Fruit fly (Drosophila melanogaster): ENCODE results near the gene CG14074.

Gene CG14074

dm6 chr3L:18898086-18898470, 32.1 kb downstream of the CG14074 start, which contains the start of gene CG3902 (continued):
- no peak for TF ChIP-seq CG11560 (tag; IDR thresholded peaks at IDR 0.05)
- TF ChIP-seq CG2202 (tag; optimal IDR thresholded peaks at IDR 0.05): no peak
- TF ChIP-seq ssp (GFP tag; IDR thresholded peaks at IDR 0.05): no peak
- TF ChIP-seq CG14050 (GFP tag; IDR thresholded peaks at IDR 0.05): peak; percentile 28; the same call in 1 of the 3 replicates
- peak; percentile 20 for TF ChIP-seq Fer3 (tag; optimal IDR thresholded peaks at IDR 0.05)
- TF ChIP-seq oc (tag; optimal IDR thresholded peaks at IDR 0.05): no peak
- peak; percentile 89; the same call in 2 of the 4 replicates for TF ChIP-seq chinmo (GFP tag; IDR thresholded peaks at IDR 0.05; ENCODE audit: partially characterized antibody)
- TF ChIP-seq Gsc (GFP tag; IDR thresholded peaks at IDR 0.05): no peak
- TF ChIP-seq MBD-R2 (GFP tag; IDR thresholded peaks at IDR 0.05): 0 out of 2 replicates have a peak, but pooled peaks have one; percentile 8
- TF ChIP-seq tgo (GFP tag; IDR thresholded peaks at IDR 0.05): no peak
- no peak for TF ChIP-seq CG10431 (GFP tag; optimal IDR thresholded peaks at IDR 0.05)
- TF ChIP-seq Adf1 (GFP tag; IDR thresholded peaks at IDR 0.05): peak; percentile 22; the same call in 1 of the 2 replicates
- TF ChIP-seq chm (GFP tag; IDR thresholded peaks at IDR 0.05): peak; percentile 75
- TF ChIP-seq lilli (GFP tag; optimal IDR thresholded peaks at IDR 0.05): peak; percentile 70
- 0 out of 3 replicates have a peak, but pooled peaks have one; percentile 26 for TF ChIP-seq zfh1 (GFP tag; IDR thresholded peaks at IDR 0.05)
- peak; percentile 29 for TF ChIP-seq CG1603 (tag; optimal IDR thresholded peaks at IDR 0.05)
- TF ChIP-seq CG7357 (GFP tag; IDR thresholded peaks at IDR 0.05): no peak
- TF ChIP-seq CG3065 (GFP tag; optimal IDR thresholded peaks at IDR 0.05): peak; percentile 19
- peak; percentile 71 for TF ChIP-seq vvl (GFP tag; IDR thresholded peaks at IDR 0.05)
- TF ChIP-seq CG17568 (GFP tag; optimal IDR thresholded peaks at IDR 0.05): peak; percentile 49
- peak; percentile 28; the same call in 1 of the 2 replicates for TF ChIP-seq CG42726 (GFP tag; IDR thresholded peaks at IDR 0.05; ENCODE audit: partially characterized antibody)
- peak in 1 of 2 experiments; percentile 2 for TF ChIP-seq Hr51 (GFP tag; optimal IDR thresholded peaks at IDR 0.05)
- peak; percentile 24 for TF ChIP-seq her (GFP tag; optimal IDR thresholded peaks at IDR 0.05)
- TF ChIP-seq CG31365 (tag; optimal IDR thresholded peaks at IDR 0.05): peak; percentile 25
- peak; percentile 12 for TF ChIP-seq Dad (GFP tag; optimal IDR thresholded peaks at IDR 0.05)
- TF ChIP-seq gcm2 (GFP tag; optimal IDR thresholded peaks at IDR 0.05): peak; percentile 32
- peak; percentile 49; the same call in 1 of the 3 replicates for TF ChIP-seq CG7963 (GFP tag; IDR thresholded peaks at IDR 0.05; ENCODE audit: partially characterized antibody)
- 0 out of 2 replicates have a peak, but pooled peaks have one; percentile 28 for TF ChIP-seq CG11247 (GFP tag; IDR thresholded peaks at IDR 0.05)
- peak; percentile 83; the same call in 2 of the 3 replicates for TF ChIP-seq ci (GFP tag; IDR thresholded peaks at IDR 0.05)
- TF ChIP-seq esg (GFP tag; conservative IDR thresholded peaks at IDR 0.05): no peak
- peak; percentile 6; the same call in 2 of the 3 replicates for TF ChIP-seq CG34224 (GFP tag; IDR thresholded peaks at IDR 0.05; ENCODE audit: partially characterized antibody)
- peak; percentile 98 for TF ChIP-seq kah (GFP tag; optimal IDR thresholded peaks at IDR 0.05)
- TF ChIP-seq CG9797 (GFP tag; optimal IDR thresholded peaks at IDR 0.05): no peak
- TF ChIP-seq Med (GFP tag): peak; percentile 92
- TF ChIP-seq br (optimal IDR thresholded peaks at IDR 0.05): no peak
- TF ChIP-seq rib (GFP tag; IDR thresholded peaks at IDR 0.05): peak; percentile 61; the same call in 1 of the 2 replicates
- TF ChIP-seq NFAT (GFP tag; IDR thresholded peaks at IDR 0.05): peak; percentile 68
- TF ChIP-seq Awh (GFP tag; IDR thresholded peaks at IDR 0.05): peak; percentile 31; the same call in 1 of the 2 replicates
- no peak for TF ChIP-seq btn (GFP tag; optimal IDR thresholded peaks at IDR 0.05)
- peak; percentile 72 for TF ChIP-seq CG34376 (GFP tag; optimal IDR thresholded peaks at IDR 0.05)
- TF ChIP-seq CG8290 (GFP tag; optimal IDR thresholded peaks at IDR 0.05): no peak
- peak in 1 of 2 experiments; percentile 79 for TF ChIP-seq CG8290 (tag; optimal IDR thresholded peaks at IDR 0.05)
- TF ChIP-seq Optix (GFP tag; IDR thresholded peaks at IDR 0.05): no peak
- TF ChIP-seq CG31224 (GFP tag; IDR thresholded peaks at IDR 0.05): 0 out of 2 replicates have a peak, but pooled peaks have one; percentile 10
- TF ChIP-seq CG32532 (GFP tag; IDR thresholded peaks at IDR 0.05): peak; percentile 48; the same call in 1 of the 2 replicates
- no peak for TF ChIP-seq CG4820 (GFP tag; optimal IDR thresholded peaks at IDR 0.05)
- peak; percentile 76 for TF ChIP-seq cwo (GFP tag; optimal IDR thresholded peaks at IDR 0.05)
- peak; percentile 28 for TF ChIP-seq CHES-1-like (GFP tag; optimal IDR thresholded peaks at IDR 0.05)
- no peak for TF ChIP-seq Ptx1 (GFP tag; IDR thresholded peaks at IDR 0.05)
- peak; percentile 61 for TF ChIP-seq Fer1 (GFP tag; optimal IDR thresholded peaks at IDR 0.05)
- TF ChIP-seq CG2120 (GFP tag; optimal IDR thresholded peaks at IDR 0.05): peak; percentile 3
